Worm (Caenorhabditis elegans): Measurements from ENCODE around the gene psr-1.
A peak's percentile ranks its signal among the peaks of the same experiment; 100 is the strongest.

DNA sequence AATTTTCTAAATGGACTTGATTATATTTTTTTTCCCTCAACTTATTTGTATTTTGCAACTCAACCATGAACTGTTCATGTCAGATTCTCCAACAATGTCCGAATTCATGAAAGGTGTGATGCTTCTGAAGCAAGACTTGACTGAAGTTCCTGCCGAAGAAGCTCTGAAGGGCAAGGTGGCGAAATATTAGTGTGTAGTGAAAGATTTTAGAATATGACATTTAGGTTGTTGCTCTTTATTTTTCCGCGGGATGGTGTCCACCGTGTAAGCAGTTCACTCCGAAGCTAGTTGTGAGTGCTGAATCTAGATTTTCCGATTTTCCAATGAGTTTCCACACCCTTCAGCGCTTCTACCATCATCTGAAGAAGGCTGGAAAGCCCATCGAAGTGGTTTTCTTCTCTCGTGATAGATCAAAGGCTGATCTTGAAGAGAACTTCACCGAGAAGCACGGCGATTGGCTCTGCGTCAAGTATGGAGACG is 657 bp upstream of the psr-1 start, which contains the start of gene F29B9.5:
- TF ChIP-seq lin-39 (tag; optimal IDR thresholded peaks at IDR 0.05) = no peak
- no peak for TF ChIP-seq snpc-4 (tag; optimal IDR thresholded peaks at IDR 0.05)
- no peak for TF ChIP-seq ceh-82 (tag; optimal IDR thresholded peaks at IDR 0.05)
- TF ChIP-seq nhr-67 (tag; optimal IDR thresholded peaks at IDR 0.05) = no peak
- TF ChIP-seq ama-1 (optimal IDR thresholded peaks at IDR 0.05) = peak; percentile 78
- no peak for TF ChIP-seq fkh-10 (GFP tag; optimal IDR thresholded peaks at IDR 0.05)
- no peak for TF ChIP-seq ztf-4 (tag; optimal IDR thresholded peaks at IDR 0.05)
